Fruit fly (Drosophila melanogaster) whole organism, embryonic: ENCODE data around the gene Dfd.

Source experiments
- ATbp ChIP-seq: fragments of 200-800 bp; sonication (Bioruptor generic); optimal IDR thresholded peaks from 2 replicates; lab custom pipeline; 2017; ENCODE audit warnings: missing biosample characterization, mild to moderate bottlenecking, missing genetic modification characterization, missing genetic modification reagents
- Atf3 ChIP-seq: fragments of 200-800 bp; sonication (Bioruptor generic); optimal IDR thresholded peaks from 3 replicates; lab custom pipeline; 2016; ENCODE audit warnings: missing biosample characterization, missing genetic modification characterization
- CG10274 ChIP-seq: fragments of 200-800 bp; sonication (Bioruptor generic); optimal IDR thresholded peaks from 3 replicates; lab custom pipeline; 2017; ENCODE audit warnings: missing biosample characterization, mild to moderate bottlenecking, missing genetic modification characterization
- CG12071 ChIP-seq: fragments of 200-800 bp; sonication (Bioruptor generic); optimal IDR thresholded peaks from 3 replicates; lab custom pipeline; 2018; ENCODE audit warnings: missing biosample characterization, mild to moderate bottlenecking, missing genetic modification characterization
- CG12104 ChIP-seq: fragments of 200-800 bp; sonication (Bioruptor generic); optimal IDR thresholded peaks from 3 replicates; lab custom pipeline; 2016; ENCODE audit warnings: missing biosample characterization, missing genetic modification characterization
- CG12659 ChIP-seq: fragments of 200-800 bp; sonication (Bioruptor generic); optimal IDR thresholded peaks from 3 replicates; lab custom pipeline; 2017; ENCODE audit warnings: mild to moderate bottlenecking, missing biosample characterization, missing genetic modification reagents, missing genetic modification characterization
- CG13775 ChIP-seq: fragments of 200-800 bp; sonication (Bioruptor generic); optimal IDR thresholded peaks from 3 replicates; lab custom pipeline; 2017; ENCODE audit warnings: missing biosample characterization, mild to moderate bottlenecking, missing genetic modification characterization
- CG2120 ChIP-seq: fragments of 200-800 bp; sonication (Bioruptor generic); optimal IDR thresholded peaks from 3 replicates; lab custom pipeline; 2016; ENCODE audit warnings: missing biosample characterization, missing genetic modification characterization
- CG2678 ChIP-seq: fragments of 200-800 bp; sonication (Bioruptor generic); optimal IDR thresholded peaks from 3 replicates; lab custom pipeline; 2019; ENCODE audit warnings: missing biosample characterization, mild to moderate bottlenecking, missing genetic modification characterization, moderate library complexity
- CG2875 ChIP-seq: fragments of 200-800 bp; sonication (Bioruptor generic); optimal IDR thresholded peaks from 2 replicates; lab custom pipeline; 2017; ENCODE audit warnings: missing biosample characterization, mild to moderate bottlenecking, missing genetic modification characterization, missing genetic modification reagents
- CG30431 ChIP-seq: fragments of 200-800 bp; sonication (Bioruptor generic); optimal IDR thresholded peaks from 2 replicates; lab custom pipeline; 2017; ENCODE audit warnings: missing biosample characterization, missing genetic modification characterization
- CG31441 ChIP-seq: fragments of 200-800 bp; sonication (Bioruptor generic); IDR thresholded peaks from 2 replicates; pipeline ENCODE4 v1.3.6; 2022; ENCODE audit warnings: missing biosample characterization, missing genetic modification characterization
- CG32532 ChIP-seq: fragments of 200-800 bp; sonication (Bioruptor generic); IDR thresholded peaks from 2 replicates; pipeline ENCODE4 v1.3.6; 2022; ENCODE audit warnings: missing biosample characterization, missing genetic modification characterization
- CG33213 ChIP-seq: fragments of 200-800 bp; sonication (Bioruptor generic); optimal IDR thresholded peaks from 3 replicates; lab custom pipeline; 2016; ENCODE audit warnings: missing biosample characterization, missing genetic modification characterization
- CG3838 ChIP-seq: fragments of 200-800 bp; sonication (Bioruptor generic); optimal IDR thresholded peaks from 3 replicates; lab custom pipeline; 2016; ENCODE audit warnings: missing biosample characterization, missing genetic modification characterization
- CG6765 ChIP-seq: fragments of 200-800 bp; sonication (Bioruptor generic); optimal IDR thresholded peaks from 3 replicates; lab custom pipeline; 2017; ENCODE audit warnings: missing biosample characterization, mild to moderate bottlenecking, missing genetic modification characterization
- CG7357 ChIP-seq: fragments of 200-800 bp; sonication (Bioruptor generic); IDR thresholded peaks from 3 replicates; pipeline ENCODE4 v1.3.6; 2022; ENCODE audit warnings: missing biosample characterization, missing genetic modification characterization
- CG8281 ChIP-seq: fragments of 200-800 bp; sonication (Bioruptor generic); optimal IDR thresholded peaks from 2 replicates; lab custom pipeline; 2018; ENCODE audit warnings: missing biosample characterization, mild to moderate bottlenecking, missing genetic modification characterization, moderate library complexity
- Deaf1 ChIP-seq: fragments of 200-800 bp; optimal IDR thresholded peaks from 3 replicates; lab custom pipeline; 2019; ENCODE audit warnings: missing biosample characterization, mild to moderate bottlenecking, missing genetic modification characterization, moderate library complexity
- Drgx ChIP-seq: fragments of 200-800 bp; sonication (Bioruptor generic); IDR thresholded peaks from 2 replicates; pipeline ENCODE4 v1.3.6; 2022; ENCODE audit warnings: missing biosample characterization, missing genetic modification characterization
- E2f2 ChIP-seq: fragments of 200-800 bp; sonication (Bioruptor generic); IDR thresholded peaks from 2 replicates; pipeline ENCODE4 v1.3.6; 2022; ENCODE audit warnings: missing biosample characterization, missing genetic modification characterization
- Gug ChIP-seq: fragments of 200-800 bp; sonication (Bioruptor generic); IDR thresholded peaks from 4 replicates; pipeline ENCODE4 v1.3.6; 2022; ENCODE audit warnings: missing biosample characterization, missing genetic modification characterization
- HmgZ ChIP-seq: fragments of 200-800 bp; sonication (Bioruptor generic); optimal IDR thresholded peaks from 2 replicates; lab custom pipeline; 2018; ENCODE audit warnings: missing biosample characterization, mild to moderate bottlenecking, missing genetic modification characterization
- Sox102F ChIP-seq: fragments of 200-800 bp; sonication (Bioruptor generic); optimal IDR thresholded peaks from 2 replicates; lab custom pipeline; 2018; ENCODE audit warnings: missing biosample characterization, mild to moderate bottlenecking, missing genetic modification characterization, moderate library complexity
- Sry-δ ChIP-seq: fragments of 200-800 bp; sonication (Bioruptor generic); optimal IDR thresholded peaks from 2 replicates; lab custom pipeline; 2016; ENCODE audit warnings: missing biosample characterization, missing genetic modification characterization
- Xbp1 ChIP-seq: fragments of 200-800 bp; sonication (Bioruptor generic); optimal IDR thresholded peaks from 3 replicates; lab custom pipeline; 2016; ENCODE audit warnings: missing biosample characterization, mild to moderate bottlenecking, missing genetic modification characterization
- ab ChIP-seq: fragments of 200-800 bp; sonication (Bioruptor generic); optimal IDR thresholded peaks from 2 replicates; lab custom pipeline; 2016; ENCODE audit warnings: missing biosample characterization, missing genetic modification characterization
- ap ChIP-seq: fragments of 200-800 bp; sonication (Bioruptor generic); IDR thresholded peaks from 2 replicates; pipeline ENCODE4 v1.3.6; 2022; ENCODE audit warnings: missing biosample characterization, missing genetic modification characterization
- ase ChIP-seq: fragments of 200-800 bp; sonication (Bioruptor generic); IDR thresholded peaks from 3 replicates; pipeline ENCODE4 v1.3.6; 2022; ENCODE audit warnings: missing biosample characterization, missing genetic modification characterization
- bbx ChIP-seq: fragments of 200-800 bp; sonication (Bioruptor generic); IDR thresholded peaks from 2 replicates; pipeline ENCODE4 v1.3.6; 2022; ENCODE audit warnings: missing biosample characterization, missing genetic modification characterization; ENCODE audit not compliant: partially characterized antibody
- bsh ChIP-seq, 2 experiments: fragments of 200-800 bp; sonication (Bioruptor generic); optimal IDR thresholded peaks; 2 replicates each; lab custom pipeline; 2017 to 2018; ENCODE audit warnings: mild to moderate bottlenecking in 2 of 2, missing biosample characterization in 2 of 2, missing genetic modification characterization in 2 of 2, moderate library complexity in 1 of 2
- chinmo ChIP-seq: fragments of 200-800 bp; sonication (Bioruptor generic); IDR thresholded peaks from 4 replicates; pipeline ENCODE4 v1.3.6; 2022; ENCODE audit warnings: missing biosample characterization, missing genetic modification characterization; ENCODE audit not compliant: partially characterized antibody
- en ChIP-seq: fragments of 200-800 bp; sonication (Bioruptor generic); optimal IDR thresholded peaks from 2 replicates; lab custom pipeline; 2016; ENCODE audit warnings: missing biosample characterization, missing genetic modification characterization
- gcm ChIP-seq: fragments of 200-800 bp; sonication (Bioruptor generic); optimal IDR thresholded peaks from 2 replicates; lab custom pipeline; 2019; ENCODE audit warnings: missing biosample characterization, mild to moderate bottlenecking, missing genetic modification characterization, moderate library complexity
- gt ChIP-seq: fragments of 200-800 bp; sonication (Bioruptor generic); IDR thresholded peaks from 2 replicates; pipeline ENCODE4 v1.3.6; 2022; ENCODE audit warnings: missing biosample characterization, missing genetic modification characterization
- h ChIP-seq: fragments of >200 bp; optimal IDR thresholded peaks from 2 replicates; lab custom pipeline; 2017
- odd ChIP-seq: fragments of 200-800 bp; sonication (Bioruptor generic); optimal IDR thresholded peaks from 2 replicates; lab custom pipeline; 2017; ENCODE audit warnings: missing biosample characterization, mild to moderate bottlenecking, missing genetic modification characterization
- pita ChIP-seq: fragments of 200-800 bp; sonication (Bioruptor generic); optimal IDR thresholded peaks from 2 replicates; lab custom pipeline; 2017; ENCODE audit warnings: missing biosample characterization, mild to moderate bottlenecking, missing genetic modification characterization
- pzg ChIP-seq: fragments of 200-800 bp; sonication (Bioruptor generic); optimal IDR thresholded peaks from 3 replicates; lab custom pipeline; 2018; ENCODE audit warnings: missing biosample characterization, mild to moderate bottlenecking, missing genetic modification characterization, moderate library complexity
- row ChIP-seq: fragments of 200-800 bp; sonication (Bioruptor generic); IDR thresholded peaks from 3 replicates; pipeline ENCODE4 v1.3.6; 2022; ENCODE audit warnings: missing biosample characterization, missing genetic modification characterization
- scrt ChIP-seq: fragments of 200-800 bp; sonication (Bioruptor generic); optimal IDR thresholded peaks from 2 replicates; lab custom pipeline; 2018; ENCODE audit warnings: missing biosample characterization, mild to moderate bottlenecking, missing genetic modification characterization, moderate library complexity
- sens-2 ChIP-seq: fragments of 200-800 bp; sonication (Bioruptor generic); IDR thresholded peaks from 2 replicates; pipeline ENCODE4 v1.3.6; 2022; ENCODE audit warnings: missing biosample characterization, missing genetic modification characterization
- sim ChIP-seq: fragments of 200-800 bp; sonication (Bioruptor generic); IDR thresholded peaks from 2 replicates; pipeline ENCODE4 v1.3.6; 2022; ENCODE audit warnings: missing biosample characterization, missing genetic modification characterization
- sna ChIP-seq: fragments of 200-800 bp; sonication (Bioruptor generic); IDR thresholded peaks from 2 replicates; pipeline ENCODE4 v1.3.6; 2022; ENCODE audit warnings: missing biosample characterization, missing genetic modification characterization; ENCODE audit not compliant: partially characterized antibody
- ssp ChIP-seq: fragments of 200-800 bp; sonication (Bioruptor generic); IDR thresholded peaks from 2 replicates; pipeline ENCODE4 v1.3.6; 2022; ENCODE audit warnings: missing biosample characterization, missing genetic modification characterization
- sug ChIP-seq: fragments of 200-800 bp; optimal IDR thresholded peaks from 2 replicates; lab custom pipeline; 2019; ENCODE audit warnings: missing biosample characterization, mild to moderate bottlenecking, missing genetic modification characterization, moderate library complexity
- tgo ChIP-seq: fragments of 200-800 bp; sonication (Bioruptor generic); IDR thresholded peaks from 3 replicates; pipeline ENCODE4 v1.3.6; 2022; ENCODE audit warnings: missing biosample characterization, missing genetic modification characterization
- tll ChIP-seq, 2 experiments: fragments of 200-800 bp in 1 of 2; fragments of >200 bp in 1 of 2; sonication (Bioruptor generic) in 1 of 2; optimal IDR thresholded peaks; 2 replicates each; lab custom pipeline; 2017 to 2019; ENCODE audit warnings: missing biosample characterization in 2 of 2, missing genetic modification characterization in 2 of 2, mild to moderate bottlenecking in 1 of 2, moderate library complexity in 1 of 2
- usp ChIP-seq: fragments of >200 bp; optimal IDR thresholded peaks from 2 replicates; lab custom pipeline; 2017; ENCODE audit warnings: missing biosample characterization, missing genetic modification characterization
- zfh1 ChIP-seq: fragments of 200-800 bp; sonication (Bioruptor generic); IDR thresholded peaks from 3 replicates; pipeline ENCODE4 v1.3.6; 2022; ENCODE audit warnings: missing biosample characterization, missing genetic modification characterization

Dfd gene

DNA sequence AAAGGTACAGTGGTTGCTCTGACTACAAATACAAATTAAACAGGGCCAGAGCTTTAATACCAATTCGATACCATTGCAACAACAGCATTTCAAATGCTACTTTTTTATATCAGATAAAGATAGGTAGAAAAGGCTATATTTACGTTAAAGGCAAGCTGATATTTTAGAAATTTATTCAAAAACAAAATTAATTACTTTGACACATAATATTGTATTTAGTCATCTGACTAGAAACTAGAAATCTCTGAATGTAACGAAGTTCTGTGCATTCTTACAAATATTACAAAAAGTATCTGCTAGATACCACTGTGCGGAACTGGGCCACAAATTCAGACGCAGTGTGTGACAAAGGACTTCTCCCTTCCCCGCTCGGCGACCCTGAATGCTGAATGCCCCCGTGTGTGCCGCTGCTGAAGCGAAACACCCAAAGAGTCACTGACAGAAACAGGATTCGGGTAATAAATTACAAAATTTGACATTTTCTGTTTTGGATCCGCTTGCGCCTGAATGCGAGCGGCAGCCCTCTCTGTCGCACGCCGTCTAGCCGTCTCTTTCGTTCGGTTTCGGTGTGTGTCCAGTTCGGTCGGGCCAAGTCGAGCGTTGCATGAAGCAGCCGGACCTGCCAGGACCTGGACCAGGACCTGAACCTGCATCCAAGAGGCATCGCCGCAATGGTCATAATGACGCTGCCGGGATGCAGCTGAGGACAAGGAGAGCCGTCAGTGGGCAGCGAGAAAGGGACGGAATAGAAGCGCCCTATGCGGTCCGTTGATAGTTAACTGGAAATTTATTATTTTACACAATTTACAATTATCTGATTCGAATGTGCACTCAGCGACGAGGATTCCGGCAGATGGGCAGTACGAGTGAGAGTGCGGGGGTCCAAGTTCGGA is 30.6 kb upstream of the Dfd start (continued):
- TF ChIP-seq CG30431 (no peak), CG8281 (tag; lab: Kevin White, UChicago) (no peak), bbx (no peak), CG33213 (no peak), Sox102F (GFP tag; lab: Kevin White, UChicago) (peak; percentile 28), pzg (no peak), CG31441 (GFP tag; lab: Robert Waterston, UW) (peak; percentile 66), en (GFP tag; lab: Kevin White, UChicago) (no peak), row (peak; percentile 61), chinmo (GFP tag; lab: Robert Waterston, UW) (no peak), gt (GFP tag; lab: Robert Waterston, UW) (no peak), CG7357 (GFP tag; lab: Robert Waterston, UW) (no peak), zfh1 (GFP tag; lab: Robert Waterston, UW) (no peak), CG10274 (no peak), Gug (0 out of 4 replicates have a peak, but pooled peaks have one; percentile 21), tgo (no peak), Xbp1 (peak; percentile 30), gcm (no peak), ab (GFP tag; lab: Kevin White, UChicago) (no peak), ATbp (GFP tag; lab: Kevin White, UChicago) (peak; percentile 39), sna (GFP tag; lab: Robert Waterston, UW) (no peak), CG12659 (GFP tag; lab: Kevin White, UChicago) (peak; percentile 15), CG2678 (peak; percentile 65), pita (GFP tag; lab: Kevin White, UChicago) (no peak), CG3838 (no peak), scrt (GFP tag; lab: Kevin White, UChicago) (peak; percentile 11), Sry-δ (GFP tag; lab: Kevin White, UChicago) (no peak), sug (no peak), usp (GFP tag; lab: Kevin White, UChicago) (no peak), E2f2 (GFP tag; lab: Robert Waterston, UW) (no peak), CG12071 (GFP tag; lab: Kevin White, UChicago) (no peak), CG13775 (peak; percentile 14), HmgZ (no peak), ap (no peak), CG2120 (GFP tag; lab: Kevin White, UChicago) (no peak), CG32532 (GFP tag; lab: Robert Waterston, UW) (no peak), odd (GFP tag; lab: Kevin White, UChicago) (peak; percentile 41), Atf3 (GFP tag; lab: Kevin White, UChicago) (no peak), h (lab: Kevin White, UChicago) (no peak), CG2875 (GFP tag; lab: Kevin White, UChicago) (no peak), sim (GFP tag; lab: Robert Waterston, UW) (no peak), ase (no peak), CG6765 (GFP tag; lab: Kevin White, UChicago) (no peak), Drgx (GFP tag; lab: Robert Waterston, UW) (no peak), CG12104 (GFP tag; lab: Kevin White, UChicago) (no peak), Deaf1 (tag; lab: Kevin White, UChicago) (peak; percentile 33), ssp (GFP tag; lab: Robert Waterston, UW) (no peak), bsh (GFP tag; optimal IDR thresholded peaks at IDR 0.05; lab: Kevin White, UChicago) (peak in 1 of 2 experiments; percentile 51), tll (GFP tag; optimal IDR thresholded peaks at IDR 0.05; lab: Kevin White, UChicago) (no peak), sens-2 (GFP tag; lab: Robert Waterston, UW) (no peak)
